Worm (Caenorhabditis elegans): ENCODE measurements around the gene srsy-2.

Gene srsy-2

ce11 chrII:6198468-6198867 lies 28.4 kb downstream of the srsy-2 start, which contains the start of gene szy-4:
szy-4 (plus strand) TSS chrII:6198696.
- TF ChIP-seq F13H6.1 (tag; optimal IDR thresholded peaks at IDR 0.05) = no peak
- TF ChIP-seq C08G9.2 (tag; optimal IDR thresholded peaks at IDR 0.05) = no peak
- no peak for TF ChIP-seq fkh-6 (tag; optimal IDR thresholded peaks at IDR 0.05)
- no peak for TF ChIP-seq npax-4 (tag; optimal IDR thresholded peaks at IDR 0.05)
- TF ChIP-seq ztf-16 (tag; optimal IDR thresholded peaks at IDR 0.05) = no peak
- TF ChIP-seq nhr-232 (tag; optimal IDR thresholded peaks at IDR 0.05) = no peak
- no peak for TF ChIP-seq unc-55 (GFP tag; optimal IDR thresholded peaks at IDR 0.05)
- TF ChIP-seq ets-4 (tag; optimal IDR thresholded peaks at IDR 0.05) = no peak
- no peak for TF ChIP-seq ceh-19 (GFP tag; optimal IDR thresholded peaks at IDR 0.05)
- no peak for TF ChIP-seq elt-2 (tag; optimal IDR thresholded peaks at IDR 0.05)
- TF ChIP-seq dve-1 (tag; optimal IDR thresholded peaks at IDR 0.05) = no peak
- no peak for TF ChIP-seq elt-4 (tag; optimal IDR thresholded peaks at IDR 0.05)
- no peak for TF ChIP-seq unc-3 (GFP tag; conservative IDR thresholded peaks at IDR 0.05)
- TF ChIP-seq unc-3 (tag; optimal IDR thresholded peaks at IDR 0.05) = no peak
- no peak for TF ChIP-seq rnt-1 (tag; optimal IDR thresholded peaks at IDR 0.05)
- TF ChIP-seq pha-2 (tag; optimal IDR thresholded peaks at IDR 0.05) = no peak
- no peak for TF ChIP-seq fax-1 (tag; optimal IDR thresholded peaks at IDR 0.05)
- TF ChIP-seq ceh-34 (tag; optimal IDR thresholded peaks at IDR 0.05) = no peak
- TF ChIP-seq Y22D7AL.16 (tag; optimal IDR thresholded peaks at IDR 0.05) = no peak
- no peak for TF ChIP-seq hlh-6 (tag; optimal IDR thresholded peaks at IDR 0.05)

DNA sequence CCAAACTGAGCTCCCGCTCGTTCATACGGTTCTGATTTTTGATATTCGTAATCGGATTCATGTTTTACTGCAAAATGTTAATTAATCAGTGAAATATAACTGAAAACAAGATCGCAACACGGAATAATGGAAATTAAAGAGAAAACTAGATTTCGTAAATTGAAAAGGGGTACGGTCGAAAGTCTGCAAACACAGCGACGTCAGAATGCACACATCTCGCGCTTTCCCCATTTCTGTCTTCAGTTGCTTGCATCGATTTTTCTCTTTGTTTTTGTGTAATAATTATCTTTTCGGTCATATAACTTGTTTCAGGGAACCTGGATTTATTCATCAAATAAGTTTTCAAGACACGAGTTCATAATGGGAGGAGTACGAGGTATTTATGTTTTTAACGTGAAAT lies 30.0 kb downstream of the srsy-2 start, which contains the start of the genes rbmx-2 and C30B5.2:
TSS of gene rbmx-2 (minus strand) at position 74 of the 400 bp plus-strand sequence.
TSS of gene C30B5.2 (plus strand) at position 306 of the 400 bp plus-strand sequence.
- TF ChIP-seq hlh-30 (tag; optimal IDR thresholded peaks at IDR 0.05; ENCODE audit: insufficient read depth) = peak; percentile 37
- TF ChIP-seq nhr-11 (tag; optimal IDR thresholded peaks at IDR 0.05) = no peak
- no peak for TF ChIP-seq lim-6 (tag; optimal IDR thresholded peaks at IDR 0.05)
- no peak for TF ChIP-seq hlh-13 (GFP tag; optimal IDR thresholded peaks at IDR 0.05)
- peak; percentile 3 for TF ChIP-seq dve-1 (tag; optimal IDR thresholded peaks at IDR 0.05)
- no peak for TF ChIP-seq ceh-34 (tag; optimal IDR thresholded peaks at IDR 0.05)
- TF ChIP-seq pha-4 (tag; optimal IDR thresholded peaks at IDR 0.05) = no peak
- no peak for TF ChIP-seq fkh-6 (tag; optimal IDR thresholded peaks at IDR 0.05)
- TF ChIP-seq unc-42 (tag; optimal IDR thresholded peaks at IDR 0.05) = peak; percentile 86
- peak; percentile 10 for TF ChIP-seq tbx-2 (tag; optimal IDR thresholded peaks at IDR 0.05)
- TF ChIP-seq elt-2 (tag; optimal IDR thresholded peaks at IDR 0.05) = no peak
- no peak for TF ChIP-seq fkh-10 (GFP tag; optimal IDR thresholded peaks at IDR 0.05)
- TF ChIP-seq K09A11.1 (tag; optimal IDR thresholded peaks at IDR 0.05; ENCODE audit: insufficient read depth) = no peak
- TF ChIP-seq ceh-31 (tag; optimal IDR thresholded peaks at IDR 0.05) = peak; percentile 39
- TF ChIP-seq ceh-48 (tag; optimal IDR thresholded peaks at IDR 0.05) = peak; percentile 78
- TF ChIP-seq fax-1 (tag; optimal IDR thresholded peaks at IDR 0.05) = no peak
- TF ChIP-seq ahr-1 (tag; optimal IDR thresholded peaks at IDR 0.05) = no peak

DNA sequence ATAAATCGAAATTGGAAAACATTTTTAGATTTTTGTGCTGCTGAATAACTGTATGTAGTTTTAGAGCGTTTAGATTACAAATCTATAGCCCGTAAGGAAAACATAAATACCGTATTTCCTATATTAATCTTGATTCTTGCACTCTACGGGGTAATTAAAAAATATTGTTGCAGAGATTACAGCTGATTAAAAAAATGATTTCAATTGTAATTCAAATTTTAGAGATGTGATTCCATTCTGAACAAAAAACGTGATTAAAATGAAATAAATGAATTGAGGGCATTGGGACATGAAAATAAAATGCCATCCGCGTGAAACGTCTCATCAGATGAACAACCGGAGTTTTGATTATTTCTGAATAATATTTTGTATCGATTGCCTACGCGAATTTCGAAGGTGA lies 34.4 kb downstream of the srsy-2 start, which contains the start of gene cpb-2:
TSS of gene cpb-2 (plus strand) at position 301 of the 400 bp plus-strand sequence.
- no peak for TF ChIP-seq syd-9 (tag; optimal IDR thresholded peaks at IDR 0.05)
- no peak for TF ChIP-seq ahr-1 (tag; optimal IDR thresholded peaks at IDR 0.05)
- TF ChIP-seq dmd-4 (tag; optimal IDR thresholded peaks at IDR 0.05; ENCODE audit: borderline replicate concordance) = no peak
- no peak for TF ChIP-seq F13H6.1 (tag; optimal IDR thresholded peaks at IDR 0.05)
- TF ChIP-seq pqm-1 (tag; optimal IDR thresholded peaks at IDR 0.05) = no peak
- TF ChIP-seq elt-2 (tag; optimal IDR thresholded peaks at IDR 0.05) = no peak
- TF ChIP-seq C38D4.7 (GFP tag; optimal IDR thresholded peaks at IDR 0.05) = no peak
- no peak for TF ChIP-seq nfya-1 (tag; optimal IDR thresholded peaks at IDR 0.05)
- no peak for TF ChIP-seq unc-86 (tag; optimal IDR thresholded peaks at IDR 0.05)
- no peak for TF ChIP-seq tbx-7 (tag; optimal IDR thresholded peaks at IDR 0.05)
- no peak for TF ChIP-seq ceh-14 (tag; optimal IDR thresholded peaks at IDR 0.05)
- no peak for TF ChIP-seq gmeb-2 (tag; optimal IDR thresholded peaks at IDR 0.05)
- no peak for TF ChIP-seq che-1 (tag; optimal IDR thresholded peaks at IDR 0.05)

Data from whole organism, late embryonic.